Fruit fly (Drosophila melanogaster): Measurements from ENCODE around the gene gammaSnap2.

Gene gammaSnap2

dm6 chr3R:10130091-10130490, 8.9 kb upstream of the gammaSnap2 start (continued):
- TF ChIP-seq abd-A (tag; optimal IDR thresholded peaks at IDR 0.05) (peak; percentile 56), phol (tag; optimal IDR thresholded peaks at IDR 0.05) (peak; percentile 61), ara (GFP tag; IDR thresholded peaks at IDR 0.05) (0 out of 2 replicates have a peak, but pooled peaks have one; percentile 16), CG4707 (GFP tag; optimal IDR thresholded peaks at IDR 0.05) (peak; percentile 33), CG14050 (GFP tag; IDR thresholded peaks at IDR 0.05) (peak; percentile 46; the same call in 2 of the 3 replicates), lilli (GFP tag; optimal IDR thresholded peaks at IDR 0.05) (peak; percentile 51), sqz (GFP tag; optimal IDR thresholded peaks at IDR 0.05) (peak; percentile 5), Dbx (GFP tag; IDR thresholded peaks at IDR 0.05) (peak; percentile 81), cas (GFP tag; IDR thresholded peaks at IDR 0.05) (peak; percentile 51; the same call in 1 of the 2 replicates), maf-S (GFP tag; optimal IDR thresholded peaks at IDR 0.05) (no peak), CG16863 (GFP tag; optimal IDR thresholded peaks at IDR 0.05) (no peak), sens (GFP tag) (peak; percentile 91), CG9609 (GFP tag; optimal IDR thresholded peaks at IDR 0.05) (no peak), so (GFP tag; IDR thresholded peaks at IDR 0.05) (no peak), bsh (GFP tag; optimal IDR thresholded peaks at IDR 0.05) (peak in 1 of 2 experiments; percentile 72), nau (GFP tag; optimal IDR thresholded peaks at IDR 0.05) (no peak), ewg (GFP tag; optimal IDR thresholded peaks at IDR 0.05) (no peak), emc (GFP tag; optimal IDR thresholded peaks at IDR 0.05) (no peak), prd (optimal IDR thresholded peaks at IDR 0.05) (no peak), prd (GFP tag; IDR thresholded peaks at IDR 0.05) (peak; percentile 67), p53 (GFP tag; optimal IDR thresholded peaks at IDR 0.05) (no peak), BEAF-32 (GFP tag; optimal IDR thresholded peaks at IDR 0.05) (no peak), her (GFP tag; optimal IDR thresholded peaks at IDR 0.05) (no peak), nerfin-2 (GFP tag; IDR thresholded peaks at IDR 0.05; ENCODE audit: partially characterized antibody) (no peak), gcm2 (GFP tag; optimal IDR thresholded peaks at IDR 0.05) (no peak), CG9876 (GFP tag; optimal IDR thresholded peaks at IDR 0.05) (no peak), Gsc (GFP tag; IDR thresholded peaks at IDR 0.05) (no peak), CG11723 (GFP tag; optimal IDR thresholded peaks at IDR 0.05) (no peak), slou (GFP tag; optimal IDR thresholded peaks at IDR 0.05) (peak; percentile 11), CG1602 (GFP tag; optimal IDR thresholded peaks at IDR 0.05) (peak; percentile 26), CG11085 (GFP tag; IDR thresholded peaks at IDR 0.05) (no peak), CG31441 (GFP tag; IDR thresholded peaks at IDR 0.05) (peak; percentile 64), wdn (GFP tag; IDR thresholded peaks at IDR 0.05) (peak; percentile 59; the same call in 1 of the 2 replicates), CG17912 (GFP tag; optimal IDR thresholded peaks at IDR 0.05) (no peak), CG18764 (GFP tag; optimal IDR thresholded peaks at IDR 0.05) (peak; percentile 43), sd (tag; optimal IDR thresholded peaks at IDR 0.05) (peak; percentile 16), CG2889 (GFP tag; IDR thresholded peaks at IDR 0.05) (peak; percentile 58; the same call in 1 of the 3 replicates), row (GFP tag; IDR thresholded peaks at IDR 0.05) (peak; percentile 78), Hmx (GFP tag; optimal IDR thresholded peaks at IDR 0.05) (no peak), chm (GFP tag; IDR thresholded peaks at IDR 0.05) (no peak)

DNA sequence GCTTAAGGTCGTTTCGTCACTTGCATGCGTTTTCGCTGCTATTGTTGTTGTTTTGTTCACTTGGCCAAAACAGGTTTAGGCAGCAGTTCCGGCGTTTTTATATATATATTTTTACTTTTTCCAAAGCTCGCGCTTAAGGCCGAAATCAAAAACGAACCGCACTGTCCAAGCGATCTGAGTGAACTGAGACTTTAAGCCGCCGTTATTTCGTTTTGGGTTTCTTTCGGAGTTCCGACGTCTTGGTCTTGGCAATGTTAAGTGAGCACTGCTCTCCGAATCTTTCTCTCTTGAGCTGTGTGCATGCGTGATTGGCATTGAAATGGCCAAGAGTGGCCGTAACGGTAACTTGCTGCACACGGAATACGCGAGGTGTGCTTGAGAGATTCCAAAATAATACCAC, 4.3 kb upstream of the gammaSnap2 start, which contains the start of gene knk:
knk (minus strand) TSS at position 188 of the 400 bp plus-strand sequence.
- TF ChIP-seq sd (tag; optimal IDR thresholded peaks at IDR 0.05) (peak; percentile 33), Eip74EF (GFP tag; optimal IDR thresholded peaks at IDR 0.05) (peak in 1 of 2 experiments; percentile 71), CG8924 (tag; optimal IDR thresholded peaks at IDR 0.05) (peak; percentile 38), sqz (GFP tag; optimal IDR thresholded peaks at IDR 0.05) (peak; percentile 39), chinmo (GFP tag; IDR thresholded peaks at IDR 0.05; ENCODE audit: partially characterized antibody) (peak; percentile 94), kni (GFP tag; optimal IDR thresholded peaks at IDR 0.05) (peak; percentile 37), repo (GFP tag; optimal IDR thresholded peaks at IDR 0.05) (no peak), usp (GFP tag; optimal IDR thresholded peaks at IDR 0.05) (no peak), CG34224 (GFP tag; IDR thresholded peaks at IDR 0.05; ENCODE audit: partially characterized antibody) (peak; percentile 33; the same call in 1 of the 3 replicates), CG15269 (tag; optimal IDR thresholded peaks at IDR 0.05) (peak; percentile 87), hb (GFP tag; IDR thresholded peaks at IDR 0.05; ENCODE audit: partially characterized antibody) (no peak), Jarid2 (GFP tag; optimal IDR thresholded peaks at IDR 0.05) (peak; percentile 44), hkb (optimal IDR thresholded peaks at IDR 0.05) (peak; percentile 49), hkb (GFP tag; IDR thresholded peaks at IDR 0.05) (peak; percentile 38; the same call in 1 of the 2 replicates), row (GFP tag; IDR thresholded peaks at IDR 0.05) (peak; percentile 49; the same call in 1 of the 3 replicates), CG34422 (GFP tag; IDR thresholded peaks at IDR 0.05) (peak; percentile 34; the same call in 1 of the 3 replicates)

Measured in whole organism, embryonic.